Fruit fly (Drosophila melanogaster) whole organism, embryonic: ENCODE measurements around the gene Gga.
A peak's percentile ranks its signal among the peaks of the same experiment; 100 is the strongest.

Experiments
- CG11723 ChIP-seq: fragments of 200-800 bp; sonication (Bioruptor generic); optimal IDR thresholded peaks from 2 replicates; lab custom pipeline; 2017; ENCODE audit warnings: missing biosample characterization, mild to moderate bottlenecking, missing genetic modification characterization
- CG12744 ChIP-seq: fragments of 200-800 bp; sonication (Bioruptor generic); optimal IDR thresholded peaks from 2 replicates; lab custom pipeline; 2016; ENCODE audit warnings: missing biosample characterization, missing genetic modification characterization
- CG13624 ChIP-seq: fragments of 200-800 bp; sonication (Bioruptor generic); optimal IDR thresholded peaks from 2 replicates; lab custom pipeline; 2016; ENCODE audit warnings: missing biosample characterization, missing genetic modification characterization
- CG13775 ChIP-seq: fragments of 200-800 bp; sonication (Bioruptor generic); optimal IDR thresholded peaks from 3 replicates; lab custom pipeline; 2017; ENCODE audit warnings: missing biosample characterization, mild to moderate bottlenecking, missing genetic modification characterization
- CG14441 ChIP-seq: fragments of 200-800 bp; sonication (Bioruptor generic); IDR thresholded peaks from 2 replicates; pipeline ENCODE4 v1.3.6; 2022; ENCODE audit warnings: missing biosample characterization, missing genetic modification characterization
- CG14667 ChIP-seq: fragments of 200-800 bp; sonication (Bioruptor generic); IDR thresholded peaks from 2 replicates; pipeline ENCODE4 v1.3.6; 2022; ENCODE audit warnings: missing biosample characterization, missing genetic modification characterization
- CG15514 ChIP-seq: fragments of 200-800 bp; sonication (Bioruptor generic); optimal IDR thresholded peaks from 3 replicates; lab custom pipeline; 2017; ENCODE audit warnings: missing biosample characterization, missing genetic modification characterization, mild to moderate bottlenecking, moderate library complexity, missing genetic modification reagents
- CG1603 ChIP-seq: fragments of 200-800 bp; sonication (Bioruptor generic); optimal IDR thresholded peaks from 2 replicates; lab custom pipeline; 2019; ENCODE audit warnings: missing biosample characterization, mild to moderate bottlenecking, missing genetic modification characterization, moderate library complexity
- CG17359 ChIP-seq: fragments of 200-800 bp; sonication (Bioruptor generic); optimal IDR thresholded peaks from 3 replicates; lab custom pipeline; 2018; ENCODE audit warnings: missing biosample characterization, mild to moderate bottlenecking, missing genetic modification characterization, moderate library complexity
- CG17361 ChIP-seq: fragments of 200-800 bp; sonication (Bioruptor generic); IDR thresholded peaks from 3 replicates; pipeline ENCODE4 v1.3.6; 2022; ENCODE audit warnings: missing biosample characterization, missing genetic modification characterization
- CG17802 ChIP-seq: fragments of 200-800 bp; sonication (Bioruptor generic); optimal IDR thresholded peaks from 2 replicates; lab custom pipeline; 2018; ENCODE audit warnings: missing biosample characterization, mild to moderate bottlenecking, missing genetic modification characterization, moderate library complexity
- CG2202 ChIP-seq: fragments of 200-800 bp; sonication (Bioruptor generic); optimal IDR thresholded peaks from 2 replicates; lab custom pipeline; 2018; ENCODE audit warnings: missing biosample characterization, mild to moderate bottlenecking, missing genetic modification characterization
- CG2678 ChIP-seq: fragments of 200-800 bp; sonication (Bioruptor generic); optimal IDR thresholded peaks from 3 replicates; lab custom pipeline; 2019; ENCODE audit warnings: missing biosample characterization, mild to moderate bottlenecking, missing genetic modification characterization, moderate library complexity
- CG30020 ChIP-seq: fragments of 200-800 bp; optimal IDR thresholded peaks from 2 replicates; lab custom pipeline; 2019; ENCODE audit warnings: missing biosample characterization, mild to moderate bottlenecking, missing genetic modification characterization, moderate library complexity
- CG30403 ChIP-seq: fragments of 200-800 bp; sonication (Bioruptor generic); optimal IDR thresholded peaks from 3 replicates; lab custom pipeline; 2016; ENCODE audit warnings: missing biosample characterization, missing genetic modification characterization
- CG4282 ChIP-seq: fragments of 200-800 bp; sonication (Bioruptor generic); optimal IDR thresholded peaks from 2 replicates; lab custom pipeline; 2016; ENCODE audit warnings: missing biosample characterization, missing genetic modification characterization
- CG4328 ChIP-seq: fragments of 200-800 bp; sonication (Bioruptor generic); optimal IDR thresholded peaks from 3 replicates; lab custom pipeline; 2017; ENCODE audit warnings: missing biosample characterization, missing genetic modification reagents, missing genetic modification characterization
- CG4707 ChIP-seq: fragments of 200-800 bp; sonication (Bioruptor generic); optimal IDR thresholded peaks from 2 replicates; lab custom pipeline; 2018; ENCODE audit warnings: missing biosample characterization, mild to moderate bottlenecking, missing genetic modification characterization, moderate library complexity
- CG6689 ChIP-seq: fragments of 200-800 bp; sonication (Bioruptor generic); IDR thresholded peaks from 2 replicates; pipeline ENCODE4 v1.3.6; 2022; ENCODE audit warnings: missing biosample characterization, missing genetic modification characterization
- CG6813 ChIP-seq: fragments of 200-800 bp; sonication (Bioruptor generic); optimal IDR thresholded peaks from 2 replicates; lab custom pipeline; 2017; ENCODE audit warnings: missing biosample characterization, missing genetic modification characterization, mild to moderate bottlenecking, moderate library complexity, missing genetic modification reagents
- CG7839 ChIP-seq: fragments of 200-800 bp; sonication (Bioruptor generic); optimal IDR thresholded peaks from 3 replicates; lab custom pipeline; 2018; ENCODE audit warnings: missing biosample characterization, mild to moderate bottlenecking, missing genetic modification characterization, moderate library complexity
- CG7928 ChIP-seq: fragments of 200-800 bp; sonication (Bioruptor generic); optimal IDR thresholded peaks from 2 replicates; lab custom pipeline; 2017; ENCODE audit warnings: missing biosample characterization, mild to moderate bottlenecking, missing genetic modification characterization
- CG7963 ChIP-seq: fragments of 200-800 bp; sonication (Bioruptor generic); IDR thresholded peaks from 3 replicates; pipeline ENCODE4 v1.3.6; 2022; ENCODE audit warnings: missing biosample characterization, missing genetic modification characterization; ENCODE audit not compliant: partially characterized antibody
- CG8765 ChIP-seq: fragments of 200-800 bp; sonication (Bioruptor generic); IDR thresholded peaks from 2 replicates; pipeline ENCODE4 v1.3.6; 2022; ENCODE audit warnings: missing biosample characterization, missing genetic modification characterization
- Camta ChIP-seq: fragments of 200-800 bp; sonication (Bioruptor generic); optimal IDR thresholded peaks from 2 replicates; lab custom pipeline; 2016; ENCODE audit warnings: missing biosample characterization, missing genetic modification characterization
- Dek ChIP-seq: fragments of 200-800 bp; sonication (Bioruptor generic); optimal IDR thresholded peaks from 3 replicates; lab custom pipeline; 2019; ENCODE audit warnings: missing biosample characterization, mild to moderate bottlenecking, missing genetic modification characterization, moderate library complexity
- Eip74EF ChIP-seq, 2 experiments: fragments of 200-800 bp in 1 of 2; fragments of >200 bp in 1 of 2; sonication (Bioruptor generic) in 1 of 2; optimal IDR thresholded peaks; 2 replicates each; lab custom pipeline; 2017 to 2019; ENCODE audit warnings: missing biosample characterization in 2 of 2, missing genetic modification characterization in 2 of 2, mild to moderate bottlenecking in 1 of 2, moderate library complexity in 1 of 2
- Hey ChIP-seq: fragments of 200-800 bp; sonication (Bioruptor generic); optimal IDR thresholded peaks from 3 replicates; lab custom pipeline; 2018; ENCODE audit warnings: missing biosample characterization, mild to moderate bottlenecking, missing genetic modification characterization
- Hr3 ChIP-seq: fragments of 200-800 bp; sonication (Bioruptor generic); optimal IDR thresholded peaks from 3 replicates; lab custom pipeline; 2016; ENCODE audit warnings: missing biosample characterization, missing genetic modification characterization
- MTF-1 ChIP-seq: fragments of 200-800 bp; sonication (Bioruptor generic); optimal IDR thresholded peaks from 2 replicates; lab custom pipeline; 2018; ENCODE audit warnings: missing biosample characterization, mild to moderate bottlenecking, missing genetic modification characterization, borderline replicate concordance
- Nf-YC ChIP-seq: fragments of 200-800 bp; optimal IDR thresholded peaks from 3 replicates; lab custom pipeline; 2019; ENCODE audit warnings: missing biosample characterization, mild to moderate bottlenecking, missing genetic modification characterization, moderate library complexity
- PHDP ChIP-seq: fragments of 200-800 bp; sonication (Bioruptor generic); optimal IDR thresholded peaks from 3 replicates; lab custom pipeline; 2018; ENCODE audit warnings: missing biosample characterization, mild to moderate bottlenecking, missing genetic modification characterization, moderate library complexity
- YL-1 ChIP-seq: fragments of 200-800 bp; sonication (Bioruptor generic); optimal IDR thresholded peaks from 3 replicates; lab custom pipeline; 2017; ENCODE audit warnings: missing biosample characterization, mild to moderate bottlenecking, missing genetic modification characterization
- ato ChIP-seq: fragments of 200-800 bp; sonication (Bioruptor generic); IDR thresholded peaks from 2 replicates; pipeline ENCODE4 v1.3.6; 2022; ENCODE audit warnings: missing biosample characterization, missing genetic modification characterization; ENCODE audit not compliant: partially characterized antibody
- br ChIP-seq: fragments of >200 bp; optimal IDR thresholded peaks from 2 replicates; lab custom pipeline; 2017
- bsh ChIP-seq, 2 experiments: fragments of 200-800 bp; sonication (Bioruptor generic); optimal IDR thresholded peaks; 2 replicates each; lab custom pipeline; 2017 to 2018; ENCODE audit warnings: mild to moderate bottlenecking in 2 of 2, missing biosample characterization in 2 of 2, missing genetic modification characterization in 2 of 2, moderate library complexity in 1 of 2
- cad ChIP-seq: fragments of >200 bp; optimal IDR thresholded peaks from 2 replicates; lab custom pipeline; 2017; ENCODE audit warnings: missing biosample characterization, missing genetic modification characterization
- chm ChIP-seq: fragments of 200-800 bp; sonication (Bioruptor generic); IDR thresholded peaks from 2 replicates; pipeline ENCODE4 v1.3.6; 2022; ENCODE audit warnings: missing biosample characterization, missing genetic modification characterization
- crol ChIP-seq: fragments of 200-800 bp; sonication (Bioruptor generic); IDR thresholded peaks from 2 replicates; pipeline ENCODE4 v1.3.6; 2022; ENCODE audit warnings: missing biosample characterization, missing genetic modification characterization
- dysf ChIP-seq: fragments of 200-800 bp; sonication (Bioruptor generic); IDR thresholded peaks from 3 replicates; pipeline ENCODE4 v1.3.6; 2022; ENCODE audit warnings: missing biosample characterization, missing genetic modification characterization
- fd64A ChIP-seq: fragments of 200-800 bp; sonication (Bioruptor generic); optimal IDR thresholded peaks from 3 replicates; lab custom pipeline; 2018; ENCODE audit warnings: missing biosample characterization, mild to moderate bottlenecking, missing genetic modification characterization
- fru ChIP-seq: fragments of >200 bp; optimal IDR thresholded peaks from 2 replicates; lab custom pipeline; 2017
- gsb ChIP-seq: fragments of 200-800 bp; sonication (Bioruptor generic); IDR thresholded peaks from 2 replicates; pipeline ENCODE4 v1.3.6; 2022; ENCODE audit warnings: missing biosample characterization, missing genetic modification characterization
- luna ChIP-seq: fragments of 200-800 bp; sonication (Bioruptor generic); optimal IDR thresholded peaks from 2 replicates; lab custom pipeline; 2016; ENCODE audit warnings: missing biosample characterization, missing genetic modification characterization
- maf-S ChIP-seq: fragments of 200-800 bp; sonication (Bioruptor generic); optimal IDR thresholded peaks from 2 replicates; lab custom pipeline; 2016; ENCODE audit warnings: missing biosample characterization, missing genetic modification characterization
- mam ChIP-seq: fragments of 200-800 bp; sonication (Bioruptor generic); optimal IDR thresholded peaks from 3 replicates; lab custom pipeline; 2016; ENCODE audit warnings: missing biosample characterization, missing genetic modification characterization
- mld ChIP-seq: fragments of 200-800 bp; sonication (Bioruptor generic); IDR thresholded peaks from 3 replicates; pipeline ENCODE4 v1.3.6; 2022; ENCODE audit warnings: missing biosample characterization, missing genetic modification characterization; ENCODE audit not compliant: partially characterized antibody
- pb ChIP-seq: fragments of 200-800 bp; sonication (Bioruptor generic); optimal IDR thresholded peaks from 3 replicates; lab custom pipeline; 2016; ENCODE audit warnings: missing biosample characterization, missing genetic modification characterization
- sna ChIP-seq: fragments of 200-800 bp; sonication (Bioruptor generic); IDR thresholded peaks from 2 replicates; pipeline ENCODE4 v1.3.6; 2022; ENCODE audit warnings: missing biosample characterization, missing genetic modification characterization; ENCODE audit not compliant: partially characterized antibody
- sob ChIP-seq: fragments of 200-800 bp; sonication (Bioruptor generic); IDR thresholded peaks from 2 replicates; pipeline ENCODE4 v1.3.6; 2022; ENCODE audit warnings: missing biosample characterization, missing genetic modification characterization
- ttk ChIP-seq: fragments of 200-800 bp; sonication (Bioruptor generic); IDR thresholded peaks from 2 replicates; pipeline ENCODE4 v2.1.2; 2022; ENCODE audit warnings: missing biosample characterization, missing genetic modification characterization
- tx ChIP-seq: fragments of 200-800 bp; sonication (Bioruptor generic); optimal IDR thresholded peaks from 2 replicates; lab custom pipeline; 2016; ENCODE audit warnings: missing biosample characterization, missing genetic modification characterization

The Gga gene

DNA sequence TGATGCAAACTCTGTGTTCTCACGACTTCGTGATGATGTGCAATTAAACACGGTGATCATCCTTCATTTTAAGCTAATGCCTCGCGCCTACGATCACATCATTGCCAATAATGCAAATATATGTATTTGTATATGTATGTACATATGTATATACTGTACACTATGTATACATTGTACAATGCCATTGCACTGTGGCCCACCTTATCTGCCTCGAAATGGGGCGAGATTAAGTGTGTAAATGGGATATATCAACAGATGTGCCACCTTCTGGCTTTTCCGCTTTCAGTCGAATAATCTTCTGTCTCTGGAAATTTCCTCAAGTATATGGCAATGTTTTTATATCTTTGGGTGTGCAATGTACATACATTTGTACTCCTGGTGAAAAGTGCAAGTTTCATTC, 44.0 kb downstream of the Gga start (continued):
- TF ChIP-seq fru (lab: Kevin White, UChicago) (no peak), fd64A (peak; percentile 70), CG4328 (no peak), CG4707 (GFP tag; lab: Kevin White, UChicago) (peak; percentile 30), gsb (no peak), CG1603 (peak; percentile 19), chm (GFP tag; lab: Robert Waterston, UW) (0 out of 2 replicates have a peak, but pooled peaks have one; percentile 24), Nf-YC (tag; lab: Kevin White, UChicago) (no peak), CG7839 (tag; lab: Kevin White, UChicago) (no peak), Eip74EF (GFP tag; optimal IDR thresholded peaks at IDR 0.05; lab: Kevin White, UChicago) (peak in 1 of 2 experiments; percentile 23), CG13775 (GFP tag; lab: Kevin White, UChicago) (no peak), dysf (GFP tag; lab: Robert Waterston, UW) (no peak), YL-1 (GFP tag; lab: Kevin White, UChicago) (no peak), MTF-1 (GFP tag; lab: Kevin White, UChicago) (peak; percentile 10), CG7963 (GFP tag; lab: Robert Waterston, UW) (no peak), maf-S (no peak), CG14667 (GFP tag; lab: Robert Waterston, UW) (no peak), mam (GFP tag; lab: Kevin White, UChicago) (no peak), CG15514 (GFP tag; lab: Kevin White, UChicago) (no peak), CG2678 (tag; lab: Kevin White, UChicago) (peak; percentile 1), Hey (tag; lab: Kevin White, UChicago) (no peak), sna (GFP tag; lab: Robert Waterston, UW) (no peak), CG17359 (tag; lab: Kevin White, UChicago) (peak; percentile 7), CG13624 (GFP tag; lab: Kevin White, UChicago) (no peak), pb (GFP tag; lab: Kevin White, UChicago) (no peak), CG6689 (no peak), CG8765 (no peak), bsh (GFP tag; optimal IDR thresholded peaks at IDR 0.05; lab: Kevin White, UChicago) (peak in 1 of 2 experiments; percentile 46), CG17361 (GFP tag; lab: Robert Waterston, UW) (no peak), CG6813 (peak; percentile 22), PHDP (tag; lab: Kevin White, UChicago) (no peak), Dek (no peak), tx (no peak), Camta (GFP tag; lab: Kevin White, UChicago) (no peak), CG14441 (GFP tag; lab: Robert Waterston, UW) (no peak), ato (no peak)

DNA sequence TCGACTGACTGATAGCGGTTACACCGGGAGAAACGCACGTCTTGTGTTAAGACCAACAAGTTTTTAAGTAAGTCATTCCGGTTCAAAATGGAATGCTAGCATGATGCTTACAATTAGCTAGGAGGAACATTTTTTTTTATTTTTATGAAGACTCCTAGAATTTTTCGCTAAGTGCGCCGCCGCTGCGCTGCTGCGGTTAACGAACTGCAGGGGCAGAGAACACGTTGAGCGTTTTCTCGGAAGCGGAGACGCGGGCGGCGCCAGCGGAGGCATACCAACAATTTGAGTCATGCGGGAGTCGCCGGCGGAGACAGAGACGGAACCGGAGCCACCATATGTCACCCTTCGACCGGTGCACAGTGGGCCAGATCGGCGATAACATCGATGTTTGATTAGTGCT, 45.2 kb downstream of the Gga start:
- TF ChIP-seq CG13624 (GFP tag; lab: Kevin White, UChicago) (peak; percentile 96), CG30020 (tag; lab: Kevin White, UChicago) (peak; percentile 66), dysf (GFP tag; lab: Robert Waterston, UW) (peak; percentile 98), luna (peak; percentile 90), Eip74EF (GFP tag; optimal IDR thresholded peaks at IDR 0.05; lab: Kevin White, UChicago) (peak in 1 of 2 experiments; percentile 95), mld (GFP tag; lab: Robert Waterston, UW) (no peak), CG7928 (GFP tag; lab: Kevin White, UChicago) (peak; percentile 70), br (lab: Kevin White, UChicago) (no peak), crol (GFP tag; lab: Robert Waterston, UW) (peak; percentile 88), CG30403 (peak; percentile 97), CG12744 (GFP tag; lab: Kevin White, UChicago) (peak; percentile 94), CG4282 (GFP tag; lab: Kevin White, UChicago) (peak; percentile 92), Hr3 (GFP tag; lab: Kevin White, UChicago) (peak; percentile 95), CG2202 (peak; percentile 90), sob (GFP tag; lab: Robert Waterston, UW) (peak; percentile 98), CG17802 (tag; lab: Kevin White, UChicago) (peak; percentile 88), ttk (peak; percentile 96), cad (GFP tag; lab: Kevin White, UChicago) (no peak), CG11723 (GFP tag; lab: Kevin White, UChicago) (peak; percentile 95)
